Fruit fly (Drosophila melanogaster) whole organism, embryonic: ENCODE results near the gene CstF50.

Experiments used
- Antp ChIP-seq: fragments of 200-800 bp; sonication (Bioruptor generic); optimal IDR thresholded peaks from 3 replicates; lab custom pipeline; 2016; ENCODE audit warnings: missing biosample characterization, missing genetic modification characterization
- Bgb ChIP-seq: fragments of 200-800 bp; sonication (Bioruptor generic); IDR thresholded peaks from 2 replicates; pipeline ENCODE4 v1.3.6; 2022; ENCODE audit warnings: missing biosample characterization, missing genetic modification characterization; ENCODE audit not compliant: partially characterized antibody
- CG10147 ChIP-seq: fragments of 200-800 bp; sonication (Bioruptor generic); optimal IDR thresholded peaks from 2 replicates; lab custom pipeline; 2019; ENCODE audit warnings: missing biosample characterization, mild to moderate bottlenecking, missing genetic modification characterization, moderate library complexity
- CG10267 ChIP-seq: fragments of 200-800 bp; sonication (Bioruptor generic); optimal IDR thresholded peaks from 2 replicates; lab custom pipeline; 2018; ENCODE audit warnings: missing biosample characterization, mild to moderate bottlenecking, missing genetic modification characterization, moderate library complexity
- CG12391 ChIP-seq: fragments of 200-800 bp; sonication (Bioruptor generic); optimal IDR thresholded peaks from 3 replicates; lab custom pipeline; 2018; ENCODE audit warnings: missing biosample characterization, mild to moderate bottlenecking, missing genetic modification characterization, moderate library complexity
- CG13424 ChIP-seq: fragments of 200-800 bp; sonication (Bioruptor generic); optimal IDR thresholded peaks from 2 replicates; lab custom pipeline; 2019; ENCODE audit warnings: missing biosample characterization, mild to moderate bottlenecking, missing genetic modification characterization, moderate library complexity
- CG15696 ChIP-seq: fragments of 200-800 bp; sonication (Bioruptor generic); optimal IDR thresholded peaks from 2 replicates; lab custom pipeline; 2019; ENCODE audit warnings: missing biosample characterization, mild to moderate bottlenecking, missing genetic modification characterization, moderate library complexity
- CG16813 ChIP-seq: fragments of 200-800 bp; sonication (Bioruptor generic); IDR thresholded peaks from 3 replicates; pipeline ENCODE4 v1.3.6; 2022; ENCODE audit warnings: missing biosample characterization, missing genetic modification characterization; ENCODE audit not compliant: partially characterized antibody
- CG18011 ChIP-seq: fragments of 200-800 bp; sonication (Bioruptor generic); optimal IDR thresholded peaks from 2 replicates; lab custom pipeline; 2017; ENCODE audit warnings: missing biosample characterization, missing genetic modification characterization, mild to moderate bottlenecking, moderate library complexity, missing genotype
- CG30431 ChIP-seq: fragments of 200-800 bp; sonication (Bioruptor generic); optimal IDR thresholded peaks from 2 replicates; lab custom pipeline; 2017; ENCODE audit warnings: missing biosample characterization, missing genetic modification characterization
- CG31224 ChIP-seq: fragments of 200-800 bp; sonication (Bioruptor generic); IDR thresholded peaks from 2 replicates; pipeline ENCODE4 v1.3.6; 2022; ENCODE audit warnings: missing biosample characterization, missing genetic modification characterization
- CG4404 ChIP-seq: fragments of 200-800 bp; sonication (Bioruptor generic); IDR thresholded peaks from 2 replicates; pipeline ENCODE4 v1.3.6; 2022; ENCODE audit warnings: missing biosample characterization, missing genetic modification characterization
- CG7556 ChIP-seq: fragments of 200-800 bp; sonication (Bioruptor generic); optimal IDR thresholded peaks from 2 replicates; lab custom pipeline; 2017; ENCODE audit warnings: missing biosample characterization, mild to moderate bottlenecking, missing genetic modification characterization
- CG7786 ChIP-seq: fragments of 200-800 bp; sonication (Bioruptor generic); optimal IDR thresholded peaks from 2 replicates; lab custom pipeline; 2016; ENCODE audit warnings: missing biosample characterization, missing genetic modification characterization
- CG9609 ChIP-seq: fragments of 200-800 bp; sonication (Bioruptor generic); optimal IDR thresholded peaks from 3 replicates; lab custom pipeline; 2016; ENCODE audit warnings: missing biosample characterization, missing genetic modification characterization
- D ChIP-seq, 2 experiments: fragments of 200-800 bp in 1 of 2; fragments of >200 bp in 1 of 2; sonication (Bioruptor generic) in 1 of 2; optimal IDR thresholded peaks; 2 replicates in 1 of 2; 3 replicates in 1 of 2; lab custom pipeline; 2017; ENCODE audit warnings: mild to moderate bottlenecking in 1 of 2, missing biosample characterization in 1 of 2, missing genetic modification characterization in 1 of 2, missing genetic modification reagents in 1 of 2
- Dad ChIP-seq: fragments of 200-800 bp; sonication (Bioruptor generic); optimal IDR thresholded peaks from 3 replicates; lab custom pipeline; 2016; ENCODE audit warnings: missing biosample characterization, missing genetic modification characterization
- Deaf1 ChIP-seq: fragments of 200-800 bp; optimal IDR thresholded peaks from 3 replicates; lab custom pipeline; 2019; ENCODE audit warnings: missing biosample characterization, mild to moderate bottlenecking, missing genetic modification characterization, moderate library complexity
- Drgx ChIP-seq: fragments of 200-800 bp; sonication (Bioruptor generic); IDR thresholded peaks from 2 replicates; pipeline ENCODE4 v1.3.6; 2022; ENCODE audit warnings: missing biosample characterization, missing genetic modification characterization
- Hr3 ChIP-seq: fragments of 200-800 bp; sonication (Bioruptor generic); optimal IDR thresholded peaks from 3 replicates; lab custom pipeline; 2016; ENCODE audit warnings: missing biosample characterization, missing genetic modification characterization
- Lhr ChIP-seq: fragments of 200-800 bp; sonication (Bioruptor generic); optimal IDR thresholded peaks from 3 replicates; lab custom pipeline; 2017; ENCODE audit warnings: mild to moderate bottlenecking, missing biosample characterization, missing genetic modification reagents, missing genetic modification characterization
- Lpt ChIP-seq: fragments of >200 bp; optimal IDR thresholded peaks from 2 replicates; lab custom pipeline; 2018; ENCODE audit warnings: missing biosample characterization, missing genetic modification characterization
- Six4 ChIP-seq: fragments of 200-800 bp; sonication (Bioruptor generic); optimal IDR thresholded peaks from 2 replicates; lab custom pipeline; 2016; ENCODE audit warnings: missing biosample characterization, missing genetic modification characterization
- Xrp1 ChIP-seq: fragments of 200-800 bp; sonication (Bioruptor generic); IDR thresholded peaks from 2 replicates; pipeline ENCODE4 v1.3.6; 2022; ENCODE audit warnings: missing biosample characterization, missing genetic modification characterization
- ab ChIP-seq: fragments of 200-800 bp; sonication (Bioruptor generic); optimal IDR thresholded peaks from 2 replicates; lab custom pipeline; 2016; ENCODE audit warnings: missing biosample characterization, missing genetic modification characterization
- bcd ChIP-seq: fragments of 200-800 bp; sonication (Bioruptor generic); optimal IDR thresholded peaks from 2 replicates; lab custom pipeline; 2017; ENCODE audit warnings: missing biosample characterization, mild to moderate bottlenecking, missing genetic modification characterization
- cad ChIP-seq: fragments of >200 bp; optimal IDR thresholded peaks from 2 replicates; lab custom pipeline; 2017; ENCODE audit warnings: missing biosample characterization, missing genetic modification characterization
- corto ChIP-seq: fragments of 200-800 bp; sonication (Bioruptor generic); optimal IDR thresholded peaks from 2 replicates; lab custom pipeline; 2016; ENCODE audit warnings: missing biosample characterization, mild to moderate bottlenecking, missing genetic modification characterization, moderate library complexity
- disco-r ChIP-seq: fragments of 200-800 bp; sonication (Bioruptor generic); optimal IDR thresholded peaks from 2 replicates; lab custom pipeline; 2016; ENCODE audit warnings: missing biosample characterization, missing genetic modification characterization
- exex ChIP-seq: fragments of 200-800 bp; sonication (Bioruptor generic); optimal IDR thresholded peaks from 4 replicates; lab custom pipeline; 2018; ENCODE audit warnings: missing biosample characterization, mild to moderate bottlenecking, missing genetic modification characterization, moderate library complexity
- fd102C ChIP-seq: fragments of 200-800 bp; sonication (Bioruptor generic); optimal IDR thresholded peaks from 2 replicates; lab custom pipeline; 2018; ENCODE audit warnings: missing biosample characterization, mild to moderate bottlenecking, missing genetic modification characterization, moderate library complexity
- ind ChIP-seq: fragments of 200-800 bp; sonication (Bioruptor generic); optimal IDR thresholded peaks from 3 replicates; lab custom pipeline; 2016; ENCODE audit warnings: missing biosample characterization, missing genetic modification characterization
- jigr1 ChIP-seq: fragments of 200-800 bp; sonication (Bioruptor generic); IDR thresholded peaks from 3 replicates; pipeline ENCODE4 v1.3.6; 2022; ENCODE audit warnings: missing biosample characterization, missing genetic modification characterization
- kah ChIP-seq: fragments of 200-800 bp; sonication (Bioruptor generic); optimal IDR thresholded peaks from 2 replicates; lab custom pipeline; 2018; ENCODE audit warnings: missing biosample characterization, mild to moderate bottlenecking, missing genetic modification characterization
- ken ChIP-seq: fragments of 200-800 bp; sonication (Bioruptor generic); IDR thresholded peaks from 3 replicates; pipeline ENCODE4 v1.3.6; 2022; ENCODE audit warnings: missing biosample characterization, missing genetic modification characterization
- kni ChIP-seq: fragments of 200-800 bp; sonication (Bioruptor generic); optimal IDR thresholded peaks from 3 replicates; lab custom pipeline; 2017; ENCODE audit warnings: mild to moderate bottlenecking, missing biosample characterization, missing genetic modification reagents, missing genetic modification characterization
- lola ChIP-seq, 3 experiments: fragments of >200 bp in 2 of 3; fragments of 200-800 bp in 1 of 3; sonication (Bioruptor generic) in 1 of 3; optimal IDR thresholded peaks; 2 replicates each; lab custom pipeline; 2017 to 2019; ENCODE audit warnings: missing biosample characterization in 3 of 3, missing genetic modification characterization in 3 of 3, mild to moderate bottlenecking in 1 of 3, moderate library complexity in 1 of 3
- nerfin-1 ChIP-seq: fragments of 200-800 bp; sonication (Bioruptor generic); optimal IDR thresholded peaks from 3 replicates; lab custom pipeline; 2019; ENCODE audit warnings: missing biosample characterization, mild to moderate bottlenecking, missing genetic modification characterization, moderate library complexity
- onecut ChIP-seq: fragments of 200-800 bp; sonication (Bioruptor generic); IDR thresholded peaks from 2 replicates; pipeline ENCODE4 v1.3.6; 2022; ENCODE audit warnings: missing biosample characterization, missing genetic modification characterization
- pho ChIP-seq: fragments of 200-800 bp; sonication (Bioruptor generic); optimal IDR thresholded peaks from 2 replicates; lab custom pipeline; 2016; ENCODE audit warnings: missing biosample characterization, missing genetic modification characterization
- pita ChIP-seq: fragments of 200-800 bp; sonication (Bioruptor generic); optimal IDR thresholded peaks from 2 replicates; lab custom pipeline; 2017; ENCODE audit warnings: missing biosample characterization, mild to moderate bottlenecking, missing genetic modification characterization
- prd ChIP-seq, 3 experiments: fragments of >200 bp in 2 of 3; fragments of 200-800 bp in 1 of 3; sonication (Bioruptor generic) in 1 of 3; optimal IDR thresholded peaks in 2 of 3; IDR thresholded peaks in 1 of 3; 2 replicates in 2 of 3; 3 replicates in 1 of 3; pipeline versions ENCODE4 v1.3.6 to Lab custom; 2017 to 2022; ENCODE audit warnings: missing biosample characterization in 1 of 3, missing genetic modification characterization in 1 of 3
- rib ChIP-seq: fragments of 200-800 bp; sonication (Bioruptor generic); IDR thresholded peaks from 2 replicates; pipeline ENCODE4 v1.3.6; 2022; ENCODE audit warnings: missing biosample characterization, missing genetic modification characterization
- row ChIP-seq: fragments of 200-800 bp; sonication (Bioruptor generic); IDR thresholded peaks from 3 replicates; pipeline ENCODE4 v1.3.6; 2022; ENCODE audit warnings: missing biosample characterization, missing genetic modification characterization
- sens ChIP-seq: fragments of 200-800 bp; sonication (Bioruptor generic); peaks from one replicate; lab custom pipeline; 2016; ENCODE audit warnings: missing biosample characterization, missing genetic modification characterization
- sim ChIP-seq: fragments of 200-800 bp; sonication (Bioruptor generic); IDR thresholded peaks from 2 replicates; pipeline ENCODE4 v1.3.6; 2022; ENCODE audit warnings: missing biosample characterization, missing genetic modification characterization
- slbo ChIP-seq: fragments of 200-800 bp; sonication (Bioruptor generic); IDR thresholded peaks from 2 replicates; pipeline ENCODE4 v1.3.6; 2022; ENCODE audit warnings: missing biosample characterization, missing genetic modification characterization
- ttk ChIP-seq: fragments of 200-800 bp; sonication (Bioruptor generic); IDR thresholded peaks from 2 replicates; pipeline ENCODE4 v2.1.2; 2022; ENCODE audit warnings: missing biosample characterization, missing genetic modification characterization
- z ChIP-seq: fragments of 200-800 bp; sonication (Bioruptor generic); IDR thresholded peaks from 3 replicates; pipeline ENCODE4 v1.3.6; 2022; ENCODE audit warnings: missing biosample characterization, missing genetic modification characterization

The CstF50 gene

dm6 chr3R:31698143-31698776, 38.5 kb downstream of the CstF50 start (continued):
- TF ChIP-seq CG31224 (GFP tag; lab: Robert Waterston, UW) (no peak), lola (GFP tag; optimal IDR thresholded peaks at IDR 0.05; lab: Kevin White, UChicago) (peak in 1 of 3 experiments; percentile 32), Xrp1 (GFP tag; lab: Robert Waterston, UW) (peak; percentile 38; the same call in 1 of the 2 replicates), ken (GFP tag; lab: Robert Waterston, UW) (no peak), rib (GFP tag; lab: Robert Waterston, UW) (no peak), prd (optimal IDR thresholded peaks at IDR 0.05; lab: Kevin White, UChicago) (no peak), prd (GFP tag; IDR thresholded peaks at IDR 0.05; lab: Robert Waterston, UW) (peak; percentile 23; the same call in 1 of the 3 replicates), kni (GFP tag; lab: Kevin White, UChicago) (no peak), ttk (no peak), CG10267 (tag; lab: Kevin White, UChicago) (peak; percentile 11), fd102C (no peak), row (no peak), Lhr (GFP tag; lab: Kevin White, UChicago) (no peak), exex (tag; lab: Kevin White, UChicago) (no peak), sim (GFP tag; lab: Robert Waterston, UW) (0 out of 2 replicates have a peak, but pooled peaks have one; percentile 11), Dad (GFP tag; lab: Kevin White, UChicago) (no peak), slbo (GFP tag; lab: Robert Waterston, UW) (no peak), Lpt (peak; percentile 3), CG30431 (GFP tag; lab: Kevin White, UChicago) (no peak), disco-r (GFP tag; lab: Kevin White, UChicago) (no peak), CG18011 (GFP tag; lab: Kevin White, UChicago) (no peak), onecut (GFP tag; lab: Robert Waterston, UW) (no peak), Six4 (GFP tag; lab: Kevin White, UChicago) (no peak), CG13424 (no peak), D (optimal IDR thresholded peaks at IDR 0.05; lab: Kevin White, UChicago) (no peak), D (GFP tag; optimal IDR thresholded peaks at IDR 0.05; lab: Kevin White, UChicago) (peak; percentile 26), CG12391 (tag; lab: Kevin White, UChicago) (peak; percentile 23), CG4404 (peak; percentile 8; the same call in 1 of the 2 replicates), CG10147 (no peak), corto (peak; percentile 91), cad (GFP tag; lab: Kevin White, UChicago) (no peak), pita (GFP tag; lab: Kevin White, UChicago) (no peak), CG7556 (GFP tag; lab: Kevin White, UChicago) (no peak), z (GFP tag; lab: Robert Waterston, UW) (no peak), kah (GFP tag; lab: Kevin White, UChicago) (no peak), CG16813 (GFP tag; lab: Robert Waterston, UW) (no peak), Antp (GFP tag; lab: Kevin White, UChicago) (peak; percentile 0), CG9609 (GFP tag; lab: Kevin White, UChicago) (peak; percentile 1), ind (GFP tag; lab: Kevin White, UChicago) (no peak), nerfin-1 (tag; lab: Kevin White, UChicago) (no peak), Drgx (GFP tag; lab: Robert Waterston, UW) (peak; percentile 61), sens (peak; percentile 73), pho (GFP tag; lab: Kevin White, UChicago) (no peak), CG7786 (no peak), Bgb (GFP tag; lab: Robert Waterston, UW) (no peak), bcd (no peak), CG15696 (tag; lab: Kevin White, UChicago) (peak; percentile 20), Deaf1 (tag; lab: Kevin White, UChicago) (no peak), ab (GFP tag; lab: Kevin White, UChicago) (no peak), Hr3 (no peak), jigr1 (GFP tag; lab: Robert Waterston, UW) (no peak)
